Fruit fly (Drosophila melanogaster): Measurements from ENCODE around the gene nac.

Gene nac

dm6 chr3R:8269740-8270139 lies 34.1 kb downstream of the nac start, which contains the start of gene CG9630 (continued):
- peak; percentile 93 for TF ChIP-seq CG17186 (GFP tag; optimal IDR thresholded peaks at IDR 0.05)
- TF ChIP-seq vfl (GFP tag; optimal IDR thresholded peaks at IDR 0.05) = no peak
- TF ChIP-seq Lhr (GFP tag; optimal IDR thresholded peaks at IDR 0.05) = peak; percentile 42
- TF ChIP-seq Meics (GFP tag; optimal IDR thresholded peaks at IDR 0.05) = no peak
- TF ChIP-seq D (optimal IDR thresholded peaks at IDR 0.05) = no peak
- no peak for TF ChIP-seq D (GFP tag; optimal IDR thresholded peaks at IDR 0.05)
- TF ChIP-seq CG2129 (GFP tag; IDR thresholded peaks at IDR 0.05; ENCODE audit: partially characterized antibody) = peak; percentile 47
- TF ChIP-seq Fer2 (tag; optimal IDR thresholded peaks at IDR 0.05) = no peak
- peak; percentile 100 for TF ChIP-seq E2f2 (GFP tag; IDR thresholded peaks at IDR 0.05)
- peak; percentile 48 for TF ChIP-seq CG17829 (tag; optimal IDR thresholded peaks at IDR 0.05)
- no peak for TF ChIP-seq kni (GFP tag; optimal IDR thresholded peaks at IDR 0.05)
- TF ChIP-seq Optix (GFP tag; IDR thresholded peaks at IDR 0.05) = no peak
- no peak for TF ChIP-seq her (GFP tag; optimal IDR thresholded peaks at IDR 0.05)
- TF ChIP-seq CG17361 (GFP tag; IDR thresholded peaks at IDR 0.05) = no peak
- TF ChIP-seq sob (GFP tag; IDR thresholded peaks at IDR 0.05) = no peak
- TF ChIP-seq hkb (optimal IDR thresholded peaks at IDR 0.05) = peak; percentile 48
- no peak for TF ChIP-seq hkb (GFP tag; IDR thresholded peaks at IDR 0.05)
- no peak for TF ChIP-seq ash1 (GFP tag; optimal IDR thresholded peaks at IDR 0.05)
- TF ChIP-seq CG6254 (GFP tag; optimal IDR thresholded peaks at IDR 0.05) = no peak
- TF ChIP-seq CG31441 (GFP tag; IDR thresholded peaks at IDR 0.05) = no peak
- TF ChIP-seq cato (GFP tag; optimal IDR thresholded peaks at IDR 0.05; ENCODE audit: borderline replicate concordance) = no peak
- TF ChIP-seq Mad (GFP tag; optimal IDR thresholded peaks at IDR 0.05) = no peak
- TF ChIP-seq CG4282 (GFP tag; optimal IDR thresholded peaks at IDR 0.05) = no peak
- no peak for TF ChIP-seq nau (GFP tag; optimal IDR thresholded peaks at IDR 0.05)
- TF ChIP-seq gcm (GFP tag; optimal IDR thresholded peaks at IDR 0.05) = no peak
- no peak for TF ChIP-seq toy (GFP tag; IDR thresholded peaks at IDR 0.05)
- TF ChIP-seq CG3281 (GFP tag; optimal IDR thresholded peaks at IDR 0.05) = no peak
- peak; percentile 97 for TF ChIP-seq pzg (GFP tag; optimal IDR thresholded peaks at IDR 0.05)
- TF ChIP-seq inv (GFP tag; IDR thresholded peaks at IDR 0.05; ENCODE audit: partially characterized antibody) = peak; percentile 43; the same call in 1 of the 2 replicates
- no peak for TF ChIP-seq repo (GFP tag; optimal IDR thresholded peaks at IDR 0.05)
- TF ChIP-seq zfh1 (GFP tag; IDR thresholded peaks at IDR 0.05) = no peak
- peak; percentile 87 for TF ChIP-seq CG15514 (GFP tag; optimal IDR thresholded peaks at IDR 0.05)
- no peak for TF ChIP-seq CG16863 (GFP tag; optimal IDR thresholded peaks at IDR 0.05)
- peak; percentile 59 for TF ChIP-seq YL-1 (GFP tag; optimal IDR thresholded peaks at IDR 0.05)
- no peak for TF ChIP-seq Camta (GFP tag; optimal IDR thresholded peaks at IDR 0.05)
- peak; percentile 1 for TF ChIP-seq ewg (GFP tag; optimal IDR thresholded peaks at IDR 0.05)
- no peak for TF ChIP-seq CG42726 (GFP tag; IDR thresholded peaks at IDR 0.05; ENCODE audit: partially characterized antibody)
- TF ChIP-seq chn (GFP tag; optimal IDR thresholded peaks at IDR 0.05) = no peak
- TF ChIP-seq klu (GFP tag; IDR thresholded peaks at IDR 0.05) = no peak
- TF ChIP-seq da (GFP tag; optimal IDR thresholded peaks at IDR 0.05) = peak; percentile 10
- TF ChIP-seq CG30020 (tag; optimal IDR thresholded peaks at IDR 0.05) = no peak
- no peak for TF ChIP-seq trh (GFP tag; optimal IDR thresholded peaks at IDR 0.05)
- no peak for TF ChIP-seq CG17802 (tag; optimal IDR thresholded peaks at IDR 0.05)
- no peak for TF ChIP-seq eyg (GFP tag; optimal IDR thresholded peaks at IDR 0.05)
- no peak for TF ChIP-seq Spps (tag; optimal IDR thresholded peaks at IDR 0.05)
- no peak for TF ChIP-seq tio (GFP tag; optimal IDR thresholded peaks at IDR 0.05)
- no peak for TF ChIP-seq CG14014 (GFP tag; IDR thresholded peaks at IDR 0.05)
- TF ChIP-seq Hr39 (optimal IDR thresholded peaks at IDR 0.05) = no peak
- TF ChIP-seq CG12219 (GFP tag; optimal IDR thresholded peaks at IDR 0.05) = no peak
- peak in 1 of 3 experiments; percentile 45 for TF ChIP-seq Stat92E (GFP tag; optimal IDR thresholded peaks at IDR 0.05)
- no peak for TF ChIP-seq Trl (optimal IDR thresholded peaks at IDR 0.05)
- TF ChIP-seq Trl (GFP tag; optimal IDR thresholded peaks at IDR 0.05) = no peak
- TF ChIP-seq CHES-1-like (GFP tag; optimal IDR thresholded peaks at IDR 0.05) = peak; percentile 36

Measured in whole organism, embryonic.